Fruit fly (Drosophila melanogaster) whole organism, embryonic: ENCODE measurements around the gene CG14817.

ENCODE experiments used
- Abd-B ChIP-seq: fragments of 200-800 bp; sonication (Bioruptor generic); optimal IDR thresholded peaks from 2 replicates; lab custom pipeline; 2018; ENCODE audit warnings: missing biosample characterization, mild to moderate bottlenecking, missing genetic modification characterization, moderate library complexity
- B-H2 ChIP-seq: fragments of 200-800 bp; sonication (Bioruptor generic); optimal IDR thresholded peaks from 2 replicates; lab custom pipeline; 2018; ENCODE audit warnings: missing biosample characterization, mild to moderate bottlenecking, missing genetic modification characterization
- CG10543 ChIP-seq: fragments of 200-800 bp; sonication (Bioruptor generic); optimal IDR thresholded peaks from 3 replicates; lab custom pipeline; 2017; ENCODE audit warnings: missing biosample characterization, mild to moderate bottlenecking, missing genetic modification characterization, moderate library complexity
- CG10654 ChIP-seq: fragments of 200-800 bp; sonication (Bioruptor generic); optimal IDR thresholded peaks from 2 replicates; lab custom pipeline; 2016; ENCODE audit warnings: missing biosample characterization, missing genetic modification characterization
- CG10979 ChIP-seq: fragments of 200-800 bp; sonication (Bioruptor generic); optimal IDR thresholded peaks from 2 replicates; lab custom pipeline; 2018; ENCODE audit warnings: missing biosample characterization, mild to moderate bottlenecking, missing genetic modification characterization, moderate library complexity
- CG13296 ChIP-seq: fragments of 200-800 bp; sonication (Bioruptor generic); optimal IDR thresholded peaks from 3 replicates; lab custom pipeline; 2018; ENCODE audit warnings: missing biosample characterization, mild to moderate bottlenecking, missing genetic modification characterization
- CG14965 ChIP-seq: fragments of 200-800 bp; sonication (Bioruptor generic); optimal IDR thresholded peaks from 2 replicates; lab custom pipeline; 2016; ENCODE audit warnings: missing biosample characterization, missing genetic modification characterization, borderline replicate concordance
- CG15073 ChIP-seq: fragments of 200-800 bp; sonication (Bioruptor generic); optimal IDR thresholded peaks from 2 replicates; lab custom pipeline; 2016; ENCODE audit warnings: missing biosample characterization, missing genetic modification characterization
- CG16863 ChIP-seq: fragments of 200-800 bp; sonication (Bioruptor generic); optimal IDR thresholded peaks from 3 replicates; lab custom pipeline; 2016; ENCODE audit warnings: missing biosample characterization, missing genetic modification characterization
- CG2116 ChIP-seq: fragments of 200-800 bp; sonication (Bioruptor generic); optimal IDR thresholded peaks from 3 replicates; lab custom pipeline; 2018; ENCODE audit warnings: missing biosample characterization, mild to moderate bottlenecking, missing genetic modification characterization
- CG2678 ChIP-seq: fragments of 200-800 bp; sonication (Bioruptor generic); optimal IDR thresholded peaks from 3 replicates; lab custom pipeline; 2019; ENCODE audit warnings: missing biosample characterization, mild to moderate bottlenecking, missing genetic modification characterization, moderate library complexity
- CG2889 ChIP-seq: fragments of 200-800 bp; sonication (Bioruptor generic); IDR thresholded peaks from 3 replicates; pipeline ENCODE4 v1.3.6; 2022; ENCODE audit warnings: missing biosample characterization, missing genetic modification characterization
- CG34224 ChIP-seq: fragments of 200-800 bp; sonication (Bioruptor generic); IDR thresholded peaks from 3 replicates; pipeline ENCODE4 v1.3.6; 2022; ENCODE audit warnings: missing biosample characterization, missing genetic modification characterization; ENCODE audit not compliant: partially characterized antibody
- CG4617 ChIP-seq: fragments of 200-800 bp; sonication (Bioruptor generic); optimal IDR thresholded peaks from 3 replicates; lab custom pipeline; 2016; ENCODE audit warnings: missing biosample characterization, missing genetic modification characterization, borderline replicate concordance
- CG5245 ChIP-seq: fragments of 200-800 bp; sonication (Bioruptor generic); optimal IDR thresholded peaks from 3 replicates; lab custom pipeline; 2016; ENCODE audit warnings: missing biosample characterization, missing genetic modification characterization
- CG5953 ChIP-seq: fragments of 200-800 bp; sonication (Bioruptor generic); IDR thresholded peaks from 2 replicates; pipeline ENCODE4 v1.3.6; 2022; ENCODE audit warnings: missing biosample characterization, missing genetic modification characterization
- CG7357 ChIP-seq: fragments of 200-800 bp; sonication (Bioruptor generic); IDR thresholded peaks from 3 replicates; pipeline ENCODE4 v1.3.6; 2022; ENCODE audit warnings: missing biosample characterization, missing genetic modification characterization
- CG7786 ChIP-seq: fragments of 200-800 bp; sonication (Bioruptor generic); optimal IDR thresholded peaks from 2 replicates; lab custom pipeline; 2016; ENCODE audit warnings: missing biosample characterization, missing genetic modification characterization
- CG8924 ChIP-seq: fragments of 200-800 bp; optimal IDR thresholded peaks from 3 replicates; lab custom pipeline; 2019; ENCODE audit warnings: missing biosample characterization, mild to moderate bottlenecking, missing genetic modification characterization, moderate library complexity
- CG9437 ChIP-seq: fragments of 200-800 bp; sonication (Bioruptor generic); optimal IDR thresholded peaks from 2 replicates; lab custom pipeline; 2018; ENCODE audit warnings: missing biosample characterization, mild to moderate bottlenecking, missing genetic modification characterization
- CG9817 ChIP-seq: fragments of 200-800 bp; sonication (Bioruptor generic); optimal IDR thresholded peaks from 2 replicates; lab custom pipeline; 2018; ENCODE audit warnings: missing biosample characterization, mild to moderate bottlenecking, missing genetic modification characterization, moderate library complexity
- D ChIP-seq, 2 experiments: fragments of 200-800 bp in 1 of 2; fragments of >200 bp in 1 of 2; sonication (Bioruptor generic) in 1 of 2; optimal IDR thresholded peaks; 2 replicates in 1 of 2; 3 replicates in 1 of 2; lab custom pipeline; 2017; ENCODE audit warnings: mild to moderate bottlenecking in 1 of 2, missing biosample characterization in 1 of 2, missing genetic modification characterization in 1 of 2, missing genetic modification reagents in 1 of 2
- E2f1 ChIP-seq: fragments of 200-800 bp; sonication (Bioruptor generic); IDR thresholded peaks from 2 replicates; pipeline ENCODE4 v1.3.6; 2022; ENCODE audit warnings: missing biosample characterization, missing genetic modification characterization
- Gsc ChIP-seq: fragments of 200-800 bp; sonication (Bioruptor generic); IDR thresholded peaks from 2 replicates; pipeline ENCODE4 v1.3.6; 2022; ENCODE audit warnings: missing biosample characterization, missing genetic modification characterization
- HLH4C ChIP-seq: fragments of 200-800 bp; sonication (Bioruptor generic); IDR thresholded peaks from 3 replicates; pipeline ENCODE4 v1.3.6; 2022; ENCODE audit warnings: missing biosample characterization, missing genetic modification characterization; ENCODE audit not compliant: partially characterized antibody
- HLH54F ChIP-seq: fragments of 200-800 bp; sonication (Bioruptor generic); optimal IDR thresholded peaks from 3 replicates; lab custom pipeline; 2016; ENCODE audit warnings: missing biosample characterization, missing genetic modification characterization
- HmgD ChIP-seq: fragments of 200-800 bp; sonication (Bioruptor generic); optimal IDR thresholded peaks from 3 replicates; lab custom pipeline; 2016; ENCODE audit warnings: missing biosample characterization, missing genetic modification characterization
- HmgZ ChIP-seq: fragments of 200-800 bp; sonication (Bioruptor generic); optimal IDR thresholded peaks from 2 replicates; lab custom pipeline; 2018; ENCODE audit warnings: missing biosample characterization, mild to moderate bottlenecking, missing genetic modification characterization
- MBD-R2 ChIP-seq: fragments of 200-800 bp; sonication (Bioruptor generic); IDR thresholded peaks from 2 replicates; pipeline ENCODE4 v1.3.6; 2022; ENCODE audit warnings: missing biosample characterization, missing genetic modification characterization
- Meics ChIP-seq: fragments of 200-800 bp; sonication (Bioruptor generic); optimal IDR thresholded peaks from 2 replicates; lab custom pipeline; 2017; ENCODE audit warnings: missing biosample characterization, mild to moderate bottlenecking, missing genetic modification characterization
- Oaz ChIP-seq: fragments of 200-800 bp; sonication (Bioruptor generic); IDR thresholded peaks from 2 replicates; pipeline ENCODE4 v1.3.6; 2022; ENCODE audit warnings: missing biosample characterization, missing genetic modification characterization
- Optix ChIP-seq: fragments of 200-800 bp; sonication (Bioruptor generic); IDR thresholded peaks from 3 replicates; pipeline ENCODE4 v1.3.6; 2022; ENCODE audit warnings: missing biosample characterization, missing genetic modification characterization
- bowl ChIP-seq: fragments of 200-800 bp; sonication (Bioruptor generic); IDR thresholded peaks from 2 replicates; pipeline ENCODE4 v1.3.6; 2022; ENCODE audit warnings: missing biosample characterization, missing genetic modification characterization
- btn ChIP-seq: fragments of 200-800 bp; sonication (Bioruptor generic); optimal IDR thresholded peaks from 2 replicates; lab custom pipeline; 2016; ENCODE audit warnings: missing biosample characterization, missing genetic modification characterization
- dimm ChIP-seq: fragments of 200-800 bp; sonication (Bioruptor generic); IDR thresholded peaks from 2 replicates; pipeline ENCODE4 v1.3.6; 2022; ENCODE audit warnings: missing biosample characterization, missing genetic modification characterization
- disco-r ChIP-seq: fragments of 200-800 bp; sonication (Bioruptor generic); optimal IDR thresholded peaks from 2 replicates; lab custom pipeline; 2016; ENCODE audit warnings: missing biosample characterization, missing genetic modification characterization
- fd96Cb ChIP-seq: fragments of 200-800 bp; sonication (Bioruptor generic); optimal IDR thresholded peaks from 2 replicates; lab custom pipeline; 2018; ENCODE audit warnings: missing biosample characterization, mild to moderate bottlenecking, missing genetic modification characterization, moderate library complexity
- gro ChIP-seq: fragments of 200-800 bp; sonication (Bioruptor generic); optimal IDR thresholded peaks from 2 replicates; lab custom pipeline; 2016; ENCODE audit warnings: missing biosample characterization, missing genetic modification characterization
- maf-S ChIP-seq: fragments of 200-800 bp; sonication (Bioruptor generic); optimal IDR thresholded peaks from 2 replicates; lab custom pipeline; 2016; ENCODE audit warnings: missing biosample characterization, missing genetic modification characterization
- pho ChIP-seq: fragments of 200-800 bp; sonication (Bioruptor generic); optimal IDR thresholded peaks from 2 replicates; lab custom pipeline; 2016; ENCODE audit warnings: missing biosample characterization, missing genetic modification characterization
- pum ChIP-seq: fragments of 200-800 bp; sonication (Bioruptor generic); optimal IDR thresholded peaks from 2 replicates; lab custom pipeline; 2016; ENCODE audit warnings: missing biosample characterization, missing genetic modification characterization
- salm ChIP-seq: fragments of 200-800 bp; sonication (Bioruptor generic); optimal IDR thresholded peaks from 2 replicates; lab custom pipeline; 2018; ENCODE audit warnings: missing biosample characterization, mild to moderate bottlenecking, missing genetic modification characterization
- so ChIP-seq: fragments of 200-800 bp; sonication (Bioruptor generic); IDR thresholded peaks from 3 replicates; pipeline ENCODE4 v1.3.6; 2022; ENCODE audit warnings: missing biosample characterization, missing genetic modification characterization
- sqz ChIP-seq: fragments of 200-800 bp; sonication (Bioruptor generic); optimal IDR thresholded peaks from 3 replicates; lab custom pipeline; 2018; ENCODE audit warnings: missing biosample characterization, mild to moderate bottlenecking, missing genetic modification characterization
- sr ChIP-seq: fragments of 200-800 bp; sonication (Bioruptor generic); IDR thresholded peaks from 3 replicates; pipeline ENCODE4 v1.3.6; 2022; ENCODE audit warnings: missing biosample characterization, missing genetic modification characterization
- tgo ChIP-seq: fragments of 200-800 bp; sonication (Bioruptor generic); IDR thresholded peaks from 3 replicates; pipeline ENCODE4 v1.3.6; 2022; ENCODE audit warnings: missing biosample characterization, missing genetic modification characterization
- unc-4 ChIP-seq: fragments of 200-800 bp; sonication (Bioruptor generic); IDR thresholded peaks from 2 replicates; pipeline ENCODE4 v1.3.6; 2022; ENCODE audit warnings: missing biosample characterization, missing genetic modification characterization; ENCODE audit not compliant: partially characterized antibody
- unpg ChIP-seq: fragments of 200-800 bp; sonication (Bioruptor generic); optimal IDR thresholded peaks from 3 replicates; lab custom pipeline; 2018; ENCODE audit warnings: missing biosample characterization, mild to moderate bottlenecking, missing genetic modification characterization, moderate library complexity
- vnd ChIP-seq: fragments of 200-800 bp; sonication (Bioruptor generic); IDR thresholded peaks from 3 replicates; pipeline ENCODE4 v1.3.6; 2022; ENCODE audit warnings: missing biosample characterization, missing genetic modification characterization; ENCODE audit not compliant: partially characterized antibody

The CG14817 gene

dm6 chrX:1879606-1880110, 2.6 kb upstream of the CG14817 start, which contains the start of gene CG14818 (continued):
- peak; percentile 74 for TF ChIP-seq CG7786 (GFP tag; lab: Kevin White, UChicago)
- peak; percentile 54; the same call in 2 of the 3 replicates for TF ChIP-seq Optix
- TF ChIP-seq CG2889 (GFP tag; lab: Robert Waterston, UW): no peak
- TF ChIP-seq CG15073: no peak
- no peak for TF ChIP-seq sr (GFP tag; lab: Robert Waterston, UW)
- peak; percentile 32 for TF ChIP-seq CG13296 (GFP tag; lab: Kevin White, UChicago)
- peak; percentile 72 for TF ChIP-seq CG10543
- TF ChIP-seq vnd (GFP tag; lab: Robert Waterston, UW): peak; percentile 84
- peak; percentile 78 for TF ChIP-seq CG9817 (tag; lab: Kevin White, UChicago)
- peak; percentile 89 for TF ChIP-seq CG34224
- peak; percentile 80 for TF ChIP-seq sqz
- no peak for TF ChIP-seq CG4617 (GFP tag; lab: Kevin White, UChicago)
- no peak for TF ChIP-seq dimm (GFP tag; lab: Robert Waterston, UW)
- TF ChIP-seq salm (tag; lab: Kevin White, UChicago): no peak
- peak; percentile 60 for TF ChIP-seq B-H2 (GFP tag; lab: Kevin White, UChicago)
- TF ChIP-seq maf-S (GFP tag; lab: Kevin White, UChicago): peak; percentile 59
- peak; percentile 60 for TF ChIP-seq unpg (GFP tag; lab: Kevin White, UChicago)
- peak; percentile 18 for TF ChIP-seq disco-r
- peak; percentile 64; the same call in 2 of the 3 replicates for TF ChIP-seq CG7357 (GFP tag; lab: Robert Waterston, UW)
- TF ChIP-seq btn (GFP tag; lab: Kevin White, UChicago): no peak
- TF ChIP-seq CG5245 (GFP tag; lab: Kevin White, UChicago): peak; percentile 23
- TF ChIP-seq E2f1 (GFP tag; lab: Robert Waterston, UW): peak; percentile 51; the same call in 1 of the 2 replicates
- peak; percentile 58; the same call in 2 of the 3 replicates for TF ChIP-seq tgo (GFP tag; lab: Robert Waterston, UW)
- TF ChIP-seq Oaz (GFP tag; lab: Robert Waterston, UW): 0 out of 2 replicates have a peak, but pooled peaks have one; percentile 19
- TF ChIP-seq pho: peak; percentile 41
- 0 out of 3 replicates have a peak, but pooled peaks have one; percentile 39 for TF ChIP-seq so
- TF ChIP-seq HmgZ (tag; lab: Kevin White, UChicago): peak; percentile 60
- peak; percentile 6 for TF ChIP-seq CG8924
- peak; percentile 80 for TF ChIP-seq HLH4C (GFP tag; lab: Robert Waterston, UW)
- TF ChIP-seq Meics: peak; percentile 52
- peak; percentile 42 for TF ChIP-seq gro
- TF ChIP-seq CG10654: peak; percentile 55
- peak; percentile 56 for TF ChIP-seq fd96Cb (tag; lab: Kevin White, UChicago)
- peak; percentile 38; the same call in 1 of the 2 replicates for TF ChIP-seq bowl (GFP tag; lab: Robert Waterston, UW)
- TF ChIP-seq CG10979: peak; percentile 37
- TF ChIP-seq CG9437 (GFP tag; lab: Kevin White, UChicago): peak; percentile 83
- TF ChIP-seq Gsc (GFP tag; lab: Robert Waterston, UW): no peak
- TF ChIP-seq unc-4 (GFP tag; lab: Robert Waterston, UW): peak; percentile 88
- TF ChIP-seq HmgD (GFP tag; lab: Kevin White, UChicago): no peak
- TF ChIP-seq Abd-B (GFP tag; lab: Kevin White, UChicago): peak; percentile 79
- TF ChIP-seq pum: peak; percentile 72
- TF ChIP-seq CG16863 (GFP tag; lab: Kevin White, UChicago): peak; percentile 56
- TF ChIP-seq CG5953 (GFP tag; lab: Robert Waterston, UW): 0 out of 2 replicates have a peak, but pooled peaks have one; percentile 31
- TF ChIP-seq HLH54F (GFP tag; lab: Kevin White, UChicago): peak; percentile 44
- TF ChIP-seq D (optimal IDR thresholded peaks at IDR 0.05; lab: Kevin White, UChicago): no peak
- peak; percentile 12 for TF ChIP-seq D (GFP tag; optimal IDR thresholded peaks at IDR 0.05; lab: Kevin White, UChicago)
- no peak for TF ChIP-seq CG14965 (GFP tag; lab: Kevin White, UChicago)
- peak; percentile 55 for TF ChIP-seq MBD-R2 (GFP tag; lab: Robert Waterston, UW)
- peak; percentile 72 for TF ChIP-seq CG2678
- peak; percentile 4 for TF ChIP-seq CG2116 (GFP tag; lab: Kevin White, UChicago)
